Fruit fly (Drosophila melanogaster) whole organism, embryonic: ENCODE results near the gene CG43163.

ENCODE experiments used
- Antp ChIP-seq: fragments of 200-800 bp; sonication (Bioruptor generic); optimal IDR thresholded peaks from 3 replicates; lab custom pipeline; 2016; ENCODE audit warnings: missing biosample characterization, missing genetic modification characterization
- CG10543 ChIP-seq: fragments of 200-800 bp; sonication (Bioruptor generic); optimal IDR thresholded peaks from 3 replicates; lab custom pipeline; 2017; ENCODE audit warnings: missing biosample characterization, mild to moderate bottlenecking, missing genetic modification characterization, moderate library complexity
- CG12219 ChIP-seq: fragments of 200-800 bp; sonication (Bioruptor generic); optimal IDR thresholded peaks from 3 replicates; lab custom pipeline; 2018; ENCODE audit warnings: missing biosample characterization, mild to moderate bottlenecking, missing genetic modification characterization
- CG1233 ChIP-seq: fragments of 200-800 bp; sonication (Bioruptor generic); optimal IDR thresholded peaks from 4 replicates; lab custom pipeline; 2018; ENCODE audit warnings: missing biosample characterization, mild to moderate bottlenecking, missing genetic modification characterization
- CG12744 ChIP-seq: fragments of 200-800 bp; sonication (Bioruptor generic); optimal IDR thresholded peaks from 2 replicates; lab custom pipeline; 2016; ENCODE audit warnings: missing biosample characterization, missing genetic modification characterization
- CG13123 ChIP-seq: fragments of 200-800 bp; sonication (Bioruptor generic); optimal IDR thresholded peaks from 2 replicates; lab custom pipeline; 2016; ENCODE audit warnings: missing biosample characterization, missing genetic modification characterization
- CG13894 ChIP-seq: fragments of 200-800 bp; sonication (Bioruptor generic); optimal IDR thresholded peaks from 3 replicates; lab custom pipeline; 2018; ENCODE audit warnings: missing biosample characterization, mild to moderate bottlenecking, missing genetic modification characterization, moderate library complexity
- CG14441 ChIP-seq: fragments of 200-800 bp; sonication (Bioruptor generic); IDR thresholded peaks from 2 replicates; pipeline ENCODE4 v1.3.6; 2022; ENCODE audit warnings: missing biosample characterization, missing genetic modification characterization
- CG14860 ChIP-seq: fragments of 200-800 bp; sonication (Bioruptor generic); IDR thresholded peaks from 3 replicates; pipeline ENCODE4 v1.3.6; 2022; ENCODE audit warnings: missing biosample characterization, missing genetic modification characterization; ENCODE audit not compliant: partially characterized antibody
- CG15601 ChIP-seq: fragments of 200-800 bp; sonication (Bioruptor generic); optimal IDR thresholded peaks from 3 replicates; lab custom pipeline; 2019; ENCODE audit warnings: missing biosample characterization, mild to moderate bottlenecking, missing genetic modification characterization, moderate library complexity
- CG18011 ChIP-seq: fragments of 200-800 bp; sonication (Bioruptor generic); optimal IDR thresholded peaks from 2 replicates; lab custom pipeline; 2017; ENCODE audit warnings: missing biosample characterization, missing genetic modification characterization, mild to moderate bottlenecking, moderate library complexity, missing genotype
- CG18599 ChIP-seq: fragments of 200-800 bp; sonication (Bioruptor generic); optimal IDR thresholded peaks from 3 replicates; lab custom pipeline; 2017; ENCODE audit warnings: missing biosample characterization, missing genetic modification characterization, mild to moderate bottlenecking, moderate library complexity, missing genetic modification reagents
- CG31441 ChIP-seq: fragments of 200-800 bp; sonication (Bioruptor generic); IDR thresholded peaks from 2 replicates; pipeline ENCODE4 v1.3.6; 2022; ENCODE audit warnings: missing biosample characterization, missing genetic modification characterization
- CG4328 ChIP-seq: fragments of 200-800 bp; sonication (Bioruptor generic); optimal IDR thresholded peaks from 3 replicates; lab custom pipeline; 2017; ENCODE audit warnings: missing biosample characterization, missing genetic modification reagents, missing genetic modification characterization
- CG4730 ChIP-seq: fragments of 200-800 bp; sonication (Bioruptor generic); IDR thresholded peaks from 2 replicates; pipeline ENCODE4 v1.3.6; 2022; ENCODE audit warnings: missing biosample characterization, missing genetic modification characterization
- CG6683 ChIP-seq: fragments of 200-800 bp; sonication (Bioruptor generic); optimal IDR thresholded peaks from 2 replicates; lab custom pipeline; 2017; ENCODE audit warnings: missing biosample characterization, mild to moderate bottlenecking, missing genetic modification characterization, missing genetic modification reagents
- CG8089 ChIP-seq: fragments of 200-800 bp; sonication (Bioruptor generic); optimal IDR thresholded peaks from 3 replicates; lab custom pipeline; 2016; ENCODE audit warnings: missing biosample characterization, missing genetic modification characterization
- CG9727 ChIP-seq: fragments of 200-800 bp; sonication (Bioruptor generic); optimal IDR thresholded peaks from 3 replicates; lab custom pipeline; 2017; ENCODE audit warnings: missing biosample characterization, mild to moderate bottlenecking, missing genetic modification characterization
- CG9817 ChIP-seq: fragments of 200-800 bp; sonication (Bioruptor generic); optimal IDR thresholded peaks from 2 replicates; lab custom pipeline; 2018; ENCODE audit warnings: missing biosample characterization, mild to moderate bottlenecking, missing genetic modification characterization, moderate library complexity
- CG9932 ChIP-seq: fragments of 200-800 bp; sonication (Bioruptor generic); IDR thresholded peaks from 2 replicates; pipeline ENCODE4 v1.3.6; 2022; ENCODE audit warnings: missing biosample characterization, missing genetic modification characterization
- D ChIP-seq, 2 experiments: fragments of 200-800 bp in 1 of 2; fragments of >200 bp in 1 of 2; sonication (Bioruptor generic) in 1 of 2; optimal IDR thresholded peaks; 2 replicates in 1 of 2; 3 replicates in 1 of 2; lab custom pipeline; 2017; ENCODE audit warnings: mild to moderate bottlenecking in 1 of 2, missing biosample characterization in 1 of 2, missing genetic modification characterization in 1 of 2, missing genetic modification reagents in 1 of 2
- D19B ChIP-seq: fragments of 200-800 bp; sonication (Bioruptor generic); optimal IDR thresholded peaks from 2 replicates; lab custom pipeline; 2017; ENCODE audit warnings: missing biosample characterization, mild to moderate bottlenecking, missing genetic modification characterization
- Dll ChIP-seq: fragments of 200-800 bp; sonication (Bioruptor generic); IDR thresholded peaks from 4 replicates; pipeline ENCODE4 v1.3.6; 2022; ENCODE audit warnings: missing biosample characterization, missing genetic modification characterization; ENCODE audit not compliant: partially characterized antibody
- Doc2 ChIP-seq: fragments of 200-800 bp; sonication (Bioruptor generic); IDR thresholded peaks from 2 replicates; pipeline ENCODE4 v1.3.6; 2022; ENCODE audit warnings: missing biosample characterization, missing genetic modification characterization
- Dref ChIP-seq: fragments of 200-800 bp; sonication (Bioruptor generic); IDR thresholded peaks from 2 replicates; pipeline ENCODE4 v1.3.6; 2022; ENCODE audit warnings: missing biosample characterization, missing genetic modification characterization
- Hmr ChIP-seq: fragments of 200-800 bp; sonication (Bioruptor generic); optimal IDR thresholded peaks from 3 replicates; lab custom pipeline; 2017; ENCODE audit warnings: mild to moderate bottlenecking, missing biosample characterization, missing genetic modification reagents, missing genetic modification characterization
- Hr39 ChIP-seq: fragments of >200 bp; optimal IDR thresholded peaks from 2 replicates; lab custom pipeline; 2017
- MBD-R2 ChIP-seq: fragments of 200-800 bp; sonication (Bioruptor generic); IDR thresholded peaks from 2 replicates; pipeline ENCODE4 v1.3.6; 2022; ENCODE audit warnings: missing biosample characterization, missing genetic modification characterization
- NfI ChIP-seq: fragments of 200-800 bp; sonication (Bioruptor generic); optimal IDR thresholded peaks from 3 replicates; lab custom pipeline; 2018; ENCODE audit warnings: missing biosample characterization, mild to moderate bottlenecking, missing genetic modification characterization, moderate library complexity
- Ssrp ChIP-seq: fragments of 200-800 bp; sonication (Bioruptor generic); optimal IDR thresholded peaks from 2 replicates; lab custom pipeline; 2018; ENCODE audit warnings: missing biosample characterization, mild to moderate bottlenecking, missing genetic modification characterization, moderate library complexity
- ab ChIP-seq: fragments of 200-800 bp; sonication (Bioruptor generic); optimal IDR thresholded peaks from 2 replicates; lab custom pipeline; 2016; ENCODE audit warnings: missing biosample characterization, missing genetic modification characterization
- abd-A ChIP-seq: fragments of 200-800 bp; sonication (Bioruptor generic); optimal IDR thresholded peaks from 3 replicates; lab custom pipeline; 2019; ENCODE audit warnings: missing biosample characterization, mild to moderate bottlenecking, missing genetic modification characterization, moderate library complexity
- bab2 ChIP-seq: fragments of 200-800 bp; sonication (Bioruptor generic); optimal IDR thresholded peaks from 2 replicates; lab custom pipeline; 2016; ENCODE audit warnings: missing biosample characterization, missing genetic modification characterization
- chif ChIP-seq, 2 experiments: fragments of 200-800 bp; sonication (Bioruptor generic); optimal IDR thresholded peaks; 3 replicates each; lab custom pipeline; 2016; ENCODE audit warnings: missing biosample characterization in 2 of 2, missing genetic modification characterization in 2 of 2
- croc ChIP-seq: fragments of 200-800 bp; sonication (Bioruptor generic); conservative IDR thresholded peaks from 3 replicates; pipeline ENCODE4 v1.3.6; 2022; ENCODE audit warnings: missing biosample characterization, missing genetic modification characterization
- dati ChIP-seq: fragments of 200-800 bp; sonication (Bioruptor generic); IDR thresholded peaks from 2 replicates; pipeline ENCODE4 v1.3.6; 2022; ENCODE audit warnings: missing biosample characterization, missing genetic modification characterization
- ftz-f1 ChIP-seq: fragments of 200-800 bp; sonication (Bioruptor generic); optimal IDR thresholded peaks from 2 replicates; lab custom pipeline; 2016; ENCODE audit warnings: missing biosample characterization, missing genetic modification characterization
- grau ChIP-seq: fragments of 200-800 bp; optimal IDR thresholded peaks from 3 replicates; lab custom pipeline; 2019; ENCODE audit warnings: missing biosample characterization, mild to moderate bottlenecking, missing genetic modification characterization, moderate library complexity
- hkb ChIP-seq, 2 experiments: fragments of 200-800 bp in 1 of 2; fragments of >200 bp in 1 of 2; sonication (Bioruptor generic) in 1 of 2; IDR thresholded peaks in 1 of 2; optimal IDR thresholded peaks in 1 of 2; 2 replicates each; pipeline versions ENCODE4 v1.3.6 to Lab custom; 2017 to 2022; ENCODE audit warnings: missing biosample characterization in 1 of 2, missing genetic modification characterization in 1 of 2
- jumu ChIP-seq: fragments of 200-800 bp; sonication (Bioruptor generic); optimal IDR thresholded peaks from 3 replicates; lab custom pipeline; 2016; ENCODE audit warnings: missing biosample characterization, missing genetic modification characterization
- ken ChIP-seq: fragments of 200-800 bp; sonication (Bioruptor generic); IDR thresholded peaks from 3 replicates; pipeline ENCODE4 v1.3.6; 2022; ENCODE audit warnings: missing biosample characterization, missing genetic modification characterization
- klu ChIP-seq: fragments of 200-800 bp; sonication (Bioruptor generic); IDR thresholded peaks from 2 replicates; pipeline ENCODE4 v1.3.6; 2022; ENCODE audit warnings: missing biosample characterization, missing genetic modification characterization
- mam ChIP-seq: fragments of 200-800 bp; sonication (Bioruptor generic); optimal IDR thresholded peaks from 3 replicates; lab custom pipeline; 2016; ENCODE audit warnings: missing biosample characterization, missing genetic modification characterization
- pho ChIP-seq: fragments of 200-800 bp; sonication (Bioruptor generic); optimal IDR thresholded peaks from 2 replicates; lab custom pipeline; 2016; ENCODE audit warnings: missing biosample characterization, missing genetic modification characterization
- ranshi ChIP-seq: fragments of 200-800 bp; sonication (Bioruptor generic); IDR thresholded peaks from 2 replicates; pipeline ENCODE4 v1.3.6; 2022; ENCODE audit warnings: missing biosample characterization, missing genetic modification characterization
- sisA ChIP-seq: fragments of 200-800 bp; sonication (Bioruptor generic); IDR thresholded peaks from 2 replicates; pipeline ENCODE4 v1.3.6; 2022; ENCODE audit warnings: missing biosample characterization, missing genetic modification characterization
- sug ChIP-seq: fragments of 200-800 bp; optimal IDR thresholded peaks from 2 replicates; lab custom pipeline; 2019; ENCODE audit warnings: missing biosample characterization, mild to moderate bottlenecking, missing genetic modification characterization, moderate library complexity
- tna ChIP-seq: fragments of 200-800 bp; sonication (Bioruptor generic); IDR thresholded peaks from 2 replicates; pipeline ENCODE4 v1.3.6; 2022; ENCODE audit warnings: missing biosample characterization, missing genetic modification characterization; ENCODE audit not compliant: partially characterized antibody
- wor ChIP-seq: fragments of 200-800 bp; sonication (Bioruptor generic); IDR thresholded peaks from 2 replicates; pipeline ENCODE4 v1.3.6; 2022; ENCODE audit warnings: missing biosample characterization, missing genetic modification characterization
- zfh2 ChIP-seq: fragments of 200-800 bp; sonication (Bioruptor generic); optimal IDR thresholded peaks from 2 replicates; lab custom pipeline; 2016; ENCODE audit warnings: missing biosample characterization, missing genetic modification characterization

CG43163 gene

dm6 chr3L:8506975-8507441 is at the start of gene CG43163 (continued):
- TF ChIP-seq abd-A (tag; lab: Kevin White, UChicago), result no peak
- TF ChIP-seq MBD-R2 (GFP tag; lab: Robert Waterston, UW), result peak; percentile 84
- TF ChIP-seq pho (GFP tag; lab: Kevin White, UChicago), result peak; percentile 12
- TF ChIP-seq Hr39 (lab: Kevin White, UChicago), result no peak
- TF ChIP-seq klu (GFP tag; lab: Robert Waterston, UW), result no peak
- no peak for TF ChIP-seq D (optimal IDR thresholded peaks at IDR 0.05; lab: Kevin White, UChicago)
- peak; percentile 23 for TF ChIP-seq D (GFP tag; optimal IDR thresholded peaks at IDR 0.05; lab: Kevin White, UChicago)
- peak; percentile 17 for TF ChIP-seq zfh2 (GFP tag; lab: Kevin White, UChicago)
- TF ChIP-seq CG13894, result peak; percentile 51
- no peak for TF ChIP-seq jumu (GFP tag; lab: Kevin White, UChicago)
- TF ChIP-seq Antp (GFP tag; lab: Kevin White, UChicago), result no peak
- peak; percentile 27 to 47 for TF ChIP-seq chif (GFP tag; optimal IDR thresholded peaks at IDR 0.05; lab: Kevin White, UChicago)
- TF ChIP-seq ftz-f1, result no peak
- TF ChIP-seq Hmr (GFP tag; lab: Kevin White, UChicago), result peak; percentile 78
- peak; percentile 56 for TF ChIP-seq CG18011
- no peak for TF ChIP-seq tna (GFP tag; lab: Robert Waterston, UW)
- TF ChIP-seq wor (GFP tag; lab: Robert Waterston, UW), result no peak
- peak; percentile 66 for TF ChIP-seq CG14441 (GFP tag; lab: Robert Waterston, UW)
- no peak for TF ChIP-seq Doc2 (GFP tag; lab: Robert Waterston, UW)
- peak; percentile 27 for TF ChIP-seq mam (GFP tag; lab: Kevin White, UChicago)
- no peak for TF ChIP-seq croc (GFP tag; lab: Robert Waterston, UW)
- no peak for TF ChIP-seq CG14860 (GFP tag; lab: Robert Waterston, UW)
- TF ChIP-seq ab, result no peak
- TF ChIP-seq sug (tag; lab: Kevin White, UChicago), result peak; percentile 50
- TF ChIP-seq CG31441 (GFP tag; lab: Robert Waterston, UW), result peak; percentile 77
- TF ChIP-seq CG4730 (GFP tag; lab: Robert Waterston, UW), result no peak
- peak; percentile 34 for TF ChIP-seq CG13123 (GFP tag; lab: Kevin White, UChicago)
- peak; percentile 43 for TF ChIP-seq Ssrp (tag; lab: Kevin White, UChicago)
- no peak for TF ChIP-seq hkb (optimal IDR thresholded peaks at IDR 0.05; lab: Kevin White, UChicago)
- peak; percentile 77 for TF ChIP-seq hkb (GFP tag; IDR thresholded peaks at IDR 0.05; lab: Robert Waterston, UW)
- TF ChIP-seq ranshi (GFP tag; lab: Robert Waterston, UW), result peak; percentile 58; the same call in 1 of the 2 replicates
- peak; percentile 41 for TF ChIP-seq CG9817 (tag; lab: Kevin White, UChicago)
- peak; percentile 58 for TF ChIP-seq CG15601 (tag; lab: Kevin White, UChicago)
- TF ChIP-seq CG4328 (GFP tag; lab: Kevin White, UChicago), result no peak
- TF ChIP-seq CG12744 (GFP tag; lab: Kevin White, UChicago), result peak; percentile 56
- peak; percentile 42 for TF ChIP-seq CG10543 (GFP tag; lab: Kevin White, UChicago)
- peak; percentile 73 for TF ChIP-seq sisA (GFP tag; lab: Robert Waterston, UW)
- 0 out of 2 replicates have a peak, but pooled peaks have one; percentile 15 for TF ChIP-seq Dref (GFP tag; lab: Robert Waterston, UW)
- peak; percentile 22 for TF ChIP-seq bab2 (GFP tag; lab: Kevin White, UChicago)
- peak; percentile 52 for TF ChIP-seq NfI (GFP tag; lab: Kevin White, UChicago)
- no peak for TF ChIP-seq ken
- peak; percentile 66 for TF ChIP-seq CG9727 (GFP tag; lab: Kevin White, UChicago)
- TF ChIP-seq D19B, result no peak
- TF ChIP-seq CG9932 (GFP tag; lab: Robert Waterston, UW), result peak; percentile 73
- peak; percentile 70 for TF ChIP-seq grau (tag; lab: Kevin White, UChicago)
- TF ChIP-seq CG6683, result peak; percentile 78
- TF ChIP-seq CG8089 (GFP tag; lab: Kevin White, UChicago), result peak; percentile 50
- no peak; the same call in 3 of the 4 replicates for TF ChIP-seq Dll (GFP tag; lab: Robert Waterston, UW)
- peak; percentile 54 for TF ChIP-seq CG18599 (GFP tag; lab: Kevin White, UChicago)
- peak; percentile 47 for TF ChIP-seq CG12219
- TF ChIP-seq dati (GFP tag; lab: Robert Waterston, UW), result no peak
- TF ChIP-seq CG1233 (GFP tag; lab: Kevin White, UChicago), result peak; percentile 52
